Worm (Caenorhabditis elegans) whole organism, late embryonic: Measurements from ENCODE around the gene C26E6.12.

Source experiments
- hlh-30 ChIP-seq: sonication (generic microtip); optimal IDR thresholded peaks from 2 replicates; lab custom pipeline; 2017; ENCODE audit warnings: antibody characterized with exemption, missing genetic modification characterization, missing compliant biosample characterization; ENCODE audit not compliant: insufficient read depth
- odd-2 ChIP-seq: sonication (generic microtip); optimal IDR thresholded peaks from 2 replicates; lab custom pipeline; 2017; ENCODE audit warnings: antibody characterized with exemption, mild to moderate bottlenecking, missing genetic modification characterization, missing compliant biosample characterization
- rnt-1 ChIP-seq: sonication (generic microtip); optimal IDR thresholded peaks from 2 replicates; lab custom pipeline; 2016; ENCODE audit warnings: missing genetic modification characterization, missing compliant biosample characterization

ce11 chrIII:4930154-4930679, 1.8 kb downstream of the C26E6.12 start, which contains the start of gene set-2:
- TF ChIP-seq hlh-30 (tag; lab: Kevin White, UChicago): no peak
- TF ChIP-seq odd-2: no peak
- peak; percentile 55 for TF ChIP-seq rnt-1
